Fruit fly (Drosophila melanogaster) whole organism: ENCODE data around the gene CG7884.

ENCODE experiments used
- pan ChIP-seq: fragments of >200 bp; optimal IDR thresholded peaks from 2 replicates; lab custom pipeline; 2017
- usp ChIP-seq: fragments of >200 bp; optimal IDR thresholded peaks from 2 replicates; lab custom pipeline; 2017; ENCODE audit warnings: missing biosample characterization, missing genetic modification characterization, mixed read lengths

dm6 chrX:19238613-19239012 is 18.2 kb downstream of the CG7884 start:
- no peak for TF ChIP-seq pan
- no peak for TF ChIP-seq usp
